Fruit fly (Drosophila melanogaster) whole organism, embryonic: ENCODE results near the gene Ankle2.

Experiments used
- CG10321 ChIP-seq: fragments of 200-800 bp; sonication (Bioruptor generic); IDR thresholded peaks from 2 replicates; pipeline ENCODE4 v1.3.6; 2022; ENCODE audit warnings: missing biosample characterization, missing genetic modification characterization
- CG10565 ChIP-seq: fragments of 200-800 bp; sonication (Bioruptor generic); optimal IDR thresholded peaks from 3 replicates; lab custom pipeline; 2016; ENCODE audit warnings: missing biosample characterization, mild to moderate bottlenecking, missing genetic modification characterization
- CG12299 ChIP-seq: fragments of 200-800 bp; sonication (Bioruptor generic); optimal IDR thresholded peaks from 2 replicates; lab custom pipeline; 2018; ENCODE audit warnings: missing biosample characterization, mild to moderate bottlenecking, missing genetic modification characterization
- CG14710 ChIP-seq: fragments of 200-800 bp; sonication (Bioruptor generic); optimal IDR thresholded peaks from 3 replicates; lab custom pipeline; 2019; ENCODE audit warnings: missing biosample characterization, mild to moderate bottlenecking, missing genetic modification characterization, moderate library complexity
- CG15479 ChIP-seq: fragments of 200-800 bp; sonication (Bioruptor generic); optimal IDR thresholded peaks from 3 replicates; lab custom pipeline; 2019; ENCODE audit warnings: missing biosample characterization, mild to moderate bottlenecking, missing genetic modification characterization, moderate library complexity
- CG1603 ChIP-seq: fragments of 200-800 bp; sonication (Bioruptor generic); optimal IDR thresholded peaks from 2 replicates; lab custom pipeline; 2019; ENCODE audit warnings: missing biosample characterization, mild to moderate bottlenecking, missing genetic modification characterization, moderate library complexity
- CG1647 ChIP-seq: fragments of 200-800 bp; sonication (Bioruptor generic); optimal IDR thresholded peaks from 3 replicates; lab custom pipeline; 2016; ENCODE audit warnings: missing biosample characterization, missing genetic modification characterization
- CG16815 ChIP-seq: fragments of 200-800 bp; sonication (Bioruptor generic); optimal IDR thresholded peaks from 3 replicates; lab custom pipeline; 2017; ENCODE audit warnings: missing biosample characterization, mild to moderate bottlenecking, missing genetic modification characterization
- CG17385 ChIP-seq: fragments of 200-800 bp; sonication (Bioruptor generic); optimal IDR thresholded peaks from 3 replicates; lab custom pipeline; 2018; ENCODE audit warnings: missing biosample characterization, mild to moderate bottlenecking, missing genetic modification characterization
- CG2889 ChIP-seq: fragments of 200-800 bp; sonication (Bioruptor generic); IDR thresholded peaks from 3 replicates; pipeline ENCODE4 v1.3.6; 2022; ENCODE audit warnings: missing biosample characterization, missing genetic modification characterization
- CG30403 ChIP-seq: fragments of 200-800 bp; sonication (Bioruptor generic); optimal IDR thresholded peaks from 3 replicates; lab custom pipeline; 2016; ENCODE audit warnings: missing biosample characterization, missing genetic modification characterization
- CG31441 ChIP-seq: fragments of 200-800 bp; sonication (Bioruptor generic); IDR thresholded peaks from 2 replicates; pipeline ENCODE4 v1.3.6; 2022; ENCODE audit warnings: missing biosample characterization, missing genetic modification characterization
- CG4360 ChIP-seq: fragments of 200-800 bp; sonication (Bioruptor generic); IDR thresholded peaks from 2 replicates; pipeline ENCODE4 v1.3.6; 2022; ENCODE audit warnings: missing biosample characterization, missing genetic modification characterization
- CG43689 ChIP-seq: fragments of 200-800 bp; sonication (Bioruptor generic); IDR thresholded peaks from 2 replicates; pipeline ENCODE4 v1.3.6; 2022; ENCODE audit warnings: missing biosample characterization, missing genetic modification characterization
- CG4424 ChIP-seq: fragments of 200-800 bp; sonication (Bioruptor generic); optimal IDR thresholded peaks from 3 replicates; lab custom pipeline; 2016; ENCODE audit warnings: missing biosample characterization, missing genetic modification characterization
- CG4617 ChIP-seq: fragments of 200-800 bp; sonication (Bioruptor generic); optimal IDR thresholded peaks from 3 replicates; lab custom pipeline; 2016; ENCODE audit warnings: missing biosample characterization, missing genetic modification characterization, borderline replicate concordance
- CG7987 ChIP-seq: fragments of 200-800 bp; sonication (Bioruptor generic); optimal IDR thresholded peaks from 2 replicates; lab custom pipeline; 2018; ENCODE audit warnings: missing biosample characterization, mild to moderate bottlenecking, missing genetic modification characterization, moderate library complexity
- CG8924 ChIP-seq: fragments of 200-800 bp; optimal IDR thresholded peaks from 3 replicates; lab custom pipeline; 2019; ENCODE audit warnings: missing biosample characterization, mild to moderate bottlenecking, missing genetic modification characterization, moderate library complexity
- CG8944 ChIP-seq: fragments of 200-800 bp; sonication (Bioruptor generic); optimal IDR thresholded peaks from 3 replicates; lab custom pipeline; 2016; ENCODE audit warnings: missing biosample characterization, missing genetic modification characterization
- CkIIα-i1 ChIP-seq: fragments of 200-800 bp; sonication (Bioruptor generic); IDR thresholded peaks from 2 replicates; pipeline ENCODE4 v1.3.6; 2022; ENCODE audit warnings: missing biosample characterization, missing genetic modification characterization
- D ChIP-seq, 2 experiments: fragments of 200-800 bp in 1 of 2; fragments of >200 bp in 1 of 2; sonication (Bioruptor generic) in 1 of 2; optimal IDR thresholded peaks; 2 replicates in 1 of 2; 3 replicates in 1 of 2; lab custom pipeline; 2017; ENCODE audit warnings: mild to moderate bottlenecking in 1 of 2, missing biosample characterization in 1 of 2, missing genetic modification characterization in 1 of 2, missing genetic modification reagents in 1 of 2
- Dref ChIP-seq: fragments of 200-800 bp; sonication (Bioruptor generic); IDR thresholded peaks from 2 replicates; pipeline ENCODE4 v1.3.6; 2022; ENCODE audit warnings: missing biosample characterization, missing genetic modification characterization
- HLH4C ChIP-seq: fragments of 200-800 bp; sonication (Bioruptor generic); IDR thresholded peaks from 3 replicates; pipeline ENCODE4 v1.3.6; 2022; ENCODE audit warnings: missing biosample characterization, missing genetic modification characterization; ENCODE audit not compliant: partially characterized antibody
- MTF-1 ChIP-seq: fragments of 200-800 bp; sonication (Bioruptor generic); optimal IDR thresholded peaks from 2 replicates; lab custom pipeline; 2018; ENCODE audit warnings: missing biosample characterization, mild to moderate bottlenecking, missing genetic modification characterization, borderline replicate concordance
- PHDP ChIP-seq: fragments of 200-800 bp; sonication (Bioruptor generic); optimal IDR thresholded peaks from 3 replicates; lab custom pipeline; 2018; ENCODE audit warnings: missing biosample characterization, mild to moderate bottlenecking, missing genetic modification characterization, moderate library complexity
- Rfx ChIP-seq: fragments of 200-800 bp; sonication (Bioruptor generic); IDR thresholded peaks from 2 replicates; pipeline ENCODE4 v1.3.6; 2022; ENCODE audit warnings: missing biosample characterization, missing genetic modification characterization
- Xrp1 ChIP-seq: fragments of 200-800 bp; sonication (Bioruptor generic); IDR thresholded peaks from 2 replicates; pipeline ENCODE4 v1.3.6; 2022; ENCODE audit warnings: missing biosample characterization, missing genetic modification characterization
- abd-A ChIP-seq: fragments of 200-800 bp; sonication (Bioruptor generic); optimal IDR thresholded peaks from 3 replicates; lab custom pipeline; 2019; ENCODE audit warnings: missing biosample characterization, mild to moderate bottlenecking, missing genetic modification characterization, moderate library complexity
- ase ChIP-seq: fragments of 200-800 bp; sonication (Bioruptor generic); IDR thresholded peaks from 3 replicates; pipeline ENCODE4 v1.3.6; 2022; ENCODE audit warnings: missing biosample characterization, missing genetic modification characterization
- btn ChIP-seq: fragments of 200-800 bp; sonication (Bioruptor generic); optimal IDR thresholded peaks from 2 replicates; lab custom pipeline; 2016; ENCODE audit warnings: missing biosample characterization, missing genetic modification characterization
- chm ChIP-seq: fragments of 200-800 bp; sonication (Bioruptor generic); IDR thresholded peaks from 2 replicates; pipeline ENCODE4 v1.3.6; 2022; ENCODE audit warnings: missing biosample characterization, missing genetic modification characterization
- ci ChIP-seq: fragments of 200-800 bp; sonication (Bioruptor generic); IDR thresholded peaks from 3 replicates; pipeline ENCODE4 v1.3.6; 2022; ENCODE audit warnings: missing biosample characterization, missing genetic modification characterization
- crol ChIP-seq: fragments of 200-800 bp; sonication (Bioruptor generic); IDR thresholded peaks from 2 replicates; pipeline ENCODE4 v1.3.6; 2022; ENCODE audit warnings: missing biosample characterization, missing genetic modification characterization
- cwo ChIP-seq: fragments of 200-800 bp; sonication (Bioruptor generic); optimal IDR thresholded peaks from 3 replicates; lab custom pipeline; 2017; ENCODE audit warnings: missing biosample characterization, missing genetic modification characterization, mild to moderate bottlenecking, moderate library complexity, missing genetic modification reagents
- dpn ChIP-seq, 2 experiments: fragments of 200-800 bp; sonication (Bioruptor generic); optimal IDR thresholded peaks; 3 replicates each; lab custom pipeline; 2016; ENCODE audit warnings: missing biosample characterization in 2 of 2, missing genetic modification characterization in 2 of 2
- emc ChIP-seq: fragments of 200-800 bp; sonication (Bioruptor generic); optimal IDR thresholded peaks from 2 replicates; lab custom pipeline; 2016; ENCODE audit warnings: missing biosample characterization, missing genetic modification characterization
- eve ChIP-seq, 2 experiments: fragments of >200 bp; optimal IDR thresholded peaks; 2 replicates each; lab custom pipeline; 2017; ENCODE audit warnings: missing biosample characterization in 2 of 2, missing genetic modification characterization in 2 of 2
- gro ChIP-seq: fragments of 200-800 bp; sonication (Bioruptor generic); optimal IDR thresholded peaks from 2 replicates; lab custom pipeline; 2016; ENCODE audit warnings: missing biosample characterization, missing genetic modification characterization
- her ChIP-seq: fragments of 200-800 bp; sonication (Bioruptor generic); optimal IDR thresholded peaks from 2 replicates; lab custom pipeline; 2016; ENCODE audit warnings: missing biosample characterization, missing genetic modification characterization
- inv ChIP-seq: fragments of 200-800 bp; sonication (Bioruptor generic); IDR thresholded peaks from 2 replicates; pipeline ENCODE4 v1.3.6; 2022; ENCODE audit warnings: missing biosample characterization, missing genetic modification characterization; ENCODE audit not compliant: partially characterized antibody
- kah ChIP-seq: fragments of 200-800 bp; sonication (Bioruptor generic); optimal IDR thresholded peaks from 2 replicates; lab custom pipeline; 2018; ENCODE audit warnings: missing biosample characterization, mild to moderate bottlenecking, missing genetic modification characterization
- klu ChIP-seq: fragments of 200-800 bp; sonication (Bioruptor generic); IDR thresholded peaks from 2 replicates; pipeline ENCODE4 v1.3.6; 2022; ENCODE audit warnings: missing biosample characterization, missing genetic modification characterization
- nau ChIP-seq: fragments of 200-800 bp; sonication (Bioruptor generic); optimal IDR thresholded peaks from 3 replicates; lab custom pipeline; 2017; ENCODE audit warnings: missing biosample characterization, mild to moderate bottlenecking, missing genetic modification characterization, missing genetic modification reagents
- repo ChIP-seq: fragments of 200-800 bp; sonication (Bioruptor generic); optimal IDR thresholded peaks from 2 replicates; lab custom pipeline; 2016; ENCODE audit warnings: missing biosample characterization, missing genetic modification characterization
- ro ChIP-seq: fragments of 200-800 bp; sonication (Bioruptor generic); IDR thresholded peaks from 2 replicates; pipeline ENCODE4 v1.3.6; 2022; ENCODE audit warnings: missing biosample characterization, missing genetic modification characterization
- sim ChIP-seq: fragments of 200-800 bp; sonication (Bioruptor generic); IDR thresholded peaks from 2 replicates; pipeline ENCODE4 v1.3.6; 2022; ENCODE audit warnings: missing biosample characterization, missing genetic modification characterization
- sna ChIP-seq: fragments of 200-800 bp; sonication (Bioruptor generic); IDR thresholded peaks from 2 replicates; pipeline ENCODE4 v1.3.6; 2022; ENCODE audit warnings: missing biosample characterization, missing genetic modification characterization; ENCODE audit not compliant: partially characterized antibody
- tap ChIP-seq: fragments of 200-800 bp; optimal IDR thresholded peaks from 3 replicates; lab custom pipeline; 2019; ENCODE audit warnings: missing biosample characterization, mild to moderate bottlenecking, missing genetic modification characterization, moderate library complexity
- tgo ChIP-seq: fragments of 200-800 bp; sonication (Bioruptor generic); IDR thresholded peaks from 3 replicates; pipeline ENCODE4 v1.3.6; 2022; ENCODE audit warnings: missing biosample characterization, missing genetic modification characterization
- vvl ChIP-seq: fragments of 200-800 bp; sonication (Bioruptor generic); IDR thresholded peaks from 2 replicates; pipeline ENCODE4 v1.3.6; 2022; ENCODE audit warnings: missing biosample characterization, missing genetic modification characterization

Ankle2 gene

DNA sequence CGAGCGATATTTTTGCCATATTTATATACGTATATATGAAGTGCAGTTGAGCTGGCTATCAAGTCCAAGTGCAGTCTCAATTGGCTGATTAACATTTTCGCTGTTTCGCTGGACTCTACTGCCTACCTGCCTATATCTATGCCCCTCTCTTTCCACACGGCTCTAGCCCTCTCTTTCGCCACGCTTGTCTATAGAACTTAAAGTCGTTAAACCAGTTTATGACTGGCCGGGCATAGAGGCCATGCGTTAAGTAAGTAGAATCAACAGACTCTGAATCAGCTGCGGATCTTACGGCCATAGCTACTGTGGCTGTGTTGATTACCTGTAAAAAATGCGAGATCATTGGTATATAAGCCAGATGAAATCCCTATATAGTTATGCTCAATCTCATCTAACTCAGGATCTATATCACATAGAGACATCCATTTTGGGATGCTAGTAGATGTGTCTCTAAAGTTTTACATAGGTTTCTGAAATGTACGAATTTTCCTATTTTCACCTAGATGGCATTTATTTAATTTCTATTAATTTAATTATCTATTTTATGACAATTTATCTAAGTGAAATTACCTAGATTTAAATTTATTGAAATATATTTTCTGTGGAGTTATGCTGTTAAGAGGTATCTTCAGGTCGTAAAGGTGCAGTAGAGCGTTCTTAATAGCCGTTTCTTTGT, 2.7 kb upstream of the Ankle2 start (continued):
- TF ChIP-seq PHDP (peak; percentile 14), D (optimal IDR thresholded peaks at IDR 0.05; lab: Kevin White, UChicago) (no peak), D (GFP tag; optimal IDR thresholded peaks at IDR 0.05; lab: Kevin White, UChicago) (peak; percentile 44), CG7987 (GFP tag; lab: Kevin White, UChicago) (no peak), CG1603 (tag; lab: Kevin White, UChicago) (no peak), CG43689 (GFP tag; lab: Robert Waterston, UW) (no peak), cwo (peak; percentile 26), MTF-1 (GFP tag; lab: Kevin White, UChicago) (no peak), CG10321 (GFP tag; lab: Robert Waterston, UW) (no peak), repo (GFP tag; lab: Kevin White, UChicago) (no peak), ro (GFP tag; lab: Robert Waterston, UW) (no peak), CG30403 (GFP tag; lab: Kevin White, UChicago) (peak; percentile 29), dpn (GFP tag; optimal IDR thresholded peaks at IDR 0.05; lab: Kevin White, UChicago) (peak in 1 of 2 experiments; percentile 34), CG1647 (GFP tag; lab: Kevin White, UChicago) (no peak), Dref (GFP tag; lab: Robert Waterston, UW) (no peak), ase (GFP tag; lab: Robert Waterston, UW) (no peak), CG8924 (peak; percentile 46), crol (GFP tag; lab: Robert Waterston, UW) (peak; percentile 38; the same call in 1 of the 2 replicates), eve (GFP tag; optimal IDR thresholded peaks at IDR 0.05; lab: Kevin White, UChicago) (no peak), Xrp1 (GFP tag; lab: Robert Waterston, UW) (peak; percentile 42; the same call in 1 of the 2 replicates), CG4617 (GFP tag; lab: Kevin White, UChicago) (no peak), sim (GFP tag; lab: Robert Waterston, UW) (no peak), CG15479 (GFP tag; lab: Kevin White, UChicago) (no peak), CG14710 (tag; lab: Kevin White, UChicago) (peak; percentile 57), CG17385 (GFP tag; lab: Kevin White, UChicago) (no peak), CG4424 (peak; percentile 28), CG10565 (no peak), kah (GFP tag; lab: Kevin White, UChicago) (no peak), klu (GFP tag; lab: Robert Waterston, UW) (no peak), CG2889 (GFP tag; lab: Robert Waterston, UW) (no peak), ci (GFP tag; lab: Robert Waterston, UW) (no peak), nau (GFP tag; lab: Kevin White, UChicago) (no peak), CG31441 (GFP tag; lab: Robert Waterston, UW) (peak; percentile 48; the same call in 1 of the 2 replicates), her (GFP tag; lab: Kevin White, UChicago) (no peak), chm (GFP tag; lab: Robert Waterston, UW) (no peak), tap (tag; lab: Kevin White, UChicago) (no peak), HLH4C (no peak), CG12299 (tag; lab: Kevin White, UChicago) (no peak), CG16815 (GFP tag; lab: Kevin White, UChicago) (peak; percentile 7), emc (GFP tag; lab: Kevin White, UChicago) (no peak), sna (GFP tag; lab: Robert Waterston, UW) (no peak), vvl (GFP tag; lab: Robert Waterston, UW) (no peak), CG8944 (GFP tag; lab: Kevin White, UChicago) (no peak), abd-A (no peak), inv (GFP tag; lab: Robert Waterston, UW) (no peak), CG4360 (no peak), gro (GFP tag; lab: Kevin White, UChicago) (no peak), Rfx (GFP tag; lab: Robert Waterston, UW) (no peak), tgo (GFP tag; lab: Robert Waterston, UW) (peak; percentile 16; the same call in 1 of the 3 replicates), btn (GFP tag; lab: Kevin White, UChicago) (no peak), CkIIα-i1 (no peak)
